Worm (Caenorhabditis elegans) whole organism, L3 larva: Measurements from ENCODE around the gene oxi-1.

ENCODE experiments used
- R02D3.7 ChIP-seq: fragments of 150-350 bp; optimal IDR thresholded peaks from 2 replicates; lab custom pipeline; 2014; ENCODE audit warnings: missing biosample characterization, missing genetic modification characterization
- ZK546.5 ChIP-seq: sonication (generic microtip); optimal IDR thresholded peaks from 2 replicates; lab custom pipeline; 2017; ENCODE audit warnings: missing biosample characterization, missing genetic modification characterization
- aly-2 ChIP-seq: fragments of 150-350 bp; optimal IDR thresholded peaks from 2 replicates; lab custom pipeline; 2014; ENCODE audit warnings: missing biosample characterization, missing genetic modification characterization
- ama-1 ChIP-seq: fragments of 150-350 bp; optimal IDR thresholded peaks from 2 replicates; lab custom pipeline; 2018
- ceh-16 ChIP-seq: sonication (generic microtip); optimal IDR thresholded peaks from 2 replicates; lab custom pipeline; 2017; ENCODE audit warnings: missing biosample characterization, missing genetic modification characterization
- ceh-28 ChIP-seq: fragments of 150-350 bp; optimal IDR thresholded peaks from 2 replicates; lab custom pipeline; 2014; ENCODE audit warnings: missing biosample characterization, missing genetic modification reagents, missing genetic modification characterization
- ceh-82 ChIP-seq: fragments of 150-350 bp; optimal IDR thresholded peaks from 2 replicates; lab custom pipeline; 2014; ENCODE audit warnings: missing biosample characterization, missing genetic modification characterization
- ceh-9 ChIP-seq: sonication (generic microtip); optimal IDR thresholded peaks from 2 replicates; lab custom pipeline; 2018; ENCODE audit warnings: missing biosample characterization, missing genetic modification characterization
- daf-12 ChIP-seq: fragments of 150-350 bp; optimal IDR thresholded peaks from 2 replicates; lab custom pipeline; 2014; ENCODE audit warnings: missing biosample characterization, missing genetic modification reagents, missing genetic modification characterization
- egl-27 ChIP-seq: sonication (generic microtip); optimal IDR thresholded peaks from 4 replicates; lab custom pipeline; 2017; ENCODE audit warnings: missing biosample characterization, missing genetic modification reagents, missing genetic modification characterization
- elt-1 ChIP-seq: fragments of 150-350 bp; optimal IDR thresholded peaks from 2 replicates; lab custom pipeline; 2014; ENCODE audit warnings: missing biosample characterization, missing genetic modification characterization
- elt-2 ChIP-seq: sonication (generic microtip); optimal IDR thresholded peaks from 2 replicates; lab custom pipeline; 2016; ENCODE audit warnings: missing genetic modification reagents, mild to moderate bottlenecking, missing genetic modification characterization, missing compliant biosample characterization
- eor-1 ChIP-seq, 2 experiments: fragments of 150-350 bp; optimal IDR thresholded peaks; 2 replicates each; lab custom pipeline; 2014 to 2018; ENCODE audit warnings: missing biosample characterization in 2 of 2, missing genetic modification characterization in 2 of 2
- fkh-10 ChIP-seq: sonication (generic microtip); optimal IDR thresholded peaks from 2 replicates; lab custom pipeline; 2017; ENCODE audit warnings: missing biosample characterization, missing genetic modification reagents, missing genetic modification characterization
- fkh-2 ChIP-seq: fragments of 150-350 bp; optimal IDR thresholded peaks from 2 replicates; lab custom pipeline; 2014; ENCODE audit warnings: missing biosample characterization, missing genetic modification reagents, missing genetic modification characterization
- hmg-11 ChIP-seq: sonication (generic microtip); optimal IDR thresholded peaks from 2 replicates; lab custom pipeline; 2016; ENCODE audit warnings: missing genetic modification characterization, missing compliant biosample characterization
- jun-1 ChIP-seq: fragments of 150-350 bp; optimal IDR thresholded peaks from 2 replicates; lab custom pipeline; 2014; ENCODE audit warnings: missing biosample characterization, missing genetic modification reagents, missing genetic modification characterization
- lin-15B ChIP-seq: fragments of 150-350 bp; optimal IDR thresholded peaks from 2 replicates; lab custom pipeline; 2014; ENCODE audit warnings: missing biosample characterization, missing genetic modification characterization
- lsy-12 ChIP-seq: sonication (generic microtip); optimal IDR thresholded peaks from 2 replicates; lab custom pipeline; 2016; ENCODE audit warnings: mild to moderate bottlenecking, missing genetic modification characterization, missing compliant biosample characterization
- mdl-1 ChIP-seq: fragments of 150-350 bp; optimal IDR thresholded peaks from 2 replicates; lab custom pipeline; 2014; ENCODE audit warnings: missing biosample characterization, missing genetic modification characterization
- mml-1 ChIP-seq: fragments of 150-350 bp; sonication (generic microtip); optimal IDR thresholded peaks from 3 replicates; lab custom pipeline; 2014; ENCODE audit warnings: missing biosample characterization, missing genetic modification characterization
- nhr-11 ChIP-seq: fragments of 150-350 bp; optimal IDR thresholded peaks from 2 replicates; lab custom pipeline; 2014; ENCODE audit warnings: missing biosample characterization, missing genetic modification characterization
- nhr-12 ChIP-seq: fragments of 150-350 bp; optimal IDR thresholded peaks from 2 replicates; lab custom pipeline; 2014; ENCODE audit warnings: missing biosample characterization, missing genetic modification characterization
- nhr-23 ChIP-seq: fragments of 150-350 bp; optimal IDR thresholded peaks from 2 replicates; lab custom pipeline; 2014; ENCODE audit warnings: missing biosample characterization, missing genetic modification reagents, missing genetic modification characterization
- nhr-43 ChIP-seq: sonication (generic microtip); optimal IDR thresholded peaks from 2 replicates; lab custom pipeline; 2016; ENCODE audit warnings: mild to moderate bottlenecking, missing genetic modification characterization, missing compliant biosample characterization; ENCODE audit not compliant: poor library complexity, severe bottlenecking
- nhr-67 ChIP-seq: fragments of 150-350 bp; optimal IDR thresholded peaks from 2 replicates; lab custom pipeline; 2014; ENCODE audit warnings: missing biosample characterization, missing genetic modification characterization
- nhr-76 ChIP-seq: fragments of 150-350 bp; sonication (generic microtip); optimal IDR thresholded peaks from 5 replicates; lab custom pipeline; 2014; ENCODE audit warnings: missing biosample characterization, missing genetic modification characterization
- pqm-1 ChIP-seq: fragments of 150-350 bp; optimal IDR thresholded peaks from 2 replicates; lab custom pipeline; 2017; ENCODE audit warnings: missing biosample characterization, missing genetic modification characterization, inconsistent platforms
- skn-1 ChIP-seq: fragments of 150-350 bp; optimal IDR thresholded peaks from 2 replicates; lab custom pipeline; 2014; ENCODE audit warnings: missing biosample characterization, missing genetic modification characterization
- snpc-4 ChIP-seq: fragments of 150-350 bp; optimal IDR thresholded peaks from 2 replicates; lab custom pipeline; 2014; ENCODE audit warnings: missing biosample characterization, missing genetic modification characterization
- tbx-2 ChIP-seq: sonication (generic microtip); optimal IDR thresholded peaks from 2 replicates; lab custom pipeline; 2016; ENCODE audit warnings: mild to moderate bottlenecking, missing genetic modification characterization, missing compliant biosample characterization
- unc-39 ChIP-seq: sonication (generic microtip); optimal IDR thresholded peaks from 4 replicates; lab custom pipeline; 2017; ENCODE audit warnings: missing biosample characterization, missing genetic modification characterization
- unc-62 ChIP-seq: fragments of 150-350 bp; sonication (generic microtip); optimal IDR thresholded peaks from 4 replicates; lab custom pipeline; 2014; ENCODE audit warnings: missing biosample characterization, missing genetic modification reagents, missing genetic modification characterization
- zag-1 ChIP-seq: fragments of 150-350 bp; optimal IDR thresholded peaks from 2 replicates; lab custom pipeline; 2014; ENCODE audit warnings: missing biosample characterization, missing genetic modification characterization
- ztf-11 ChIP-seq: fragments of 150-350 bp; optimal IDR thresholded peaks from 2 replicates; lab custom pipeline; 2014; ENCODE audit warnings: missing biosample characterization, missing genetic modification characterization
- ztf-4 ChIP-seq: fragments of 150-350 bp; optimal IDR thresholded peaks from 2 replicates; lab custom pipeline; 2014; ENCODE audit warnings: missing biosample characterization, missing genetic modification characterization

oxi-1 gene

ce11 chrIII:10857984-10858383 lies at the start of gene oxi-1:
oxi-1 (plus strand) TSS chrIII:10858284.
- TF ChIP-seq lin-15B, result no peak
- no peak for TF ChIP-seq ceh-16 (tag; lab: Kevin White, UChicago)

- TF ChIP-seq nhr-11 (tag; lab: Kevin White, UChicago) (no peak), egl-27 (tag; lab: Kevin White, UChicago) (no peak), aly-2 (tag; lab: Kevin White, UChicago) (no peak), R02D3.7 (tag; lab: Kevin White, UChicago) (no peak), nhr-67 (tag; lab: Kevin White, UChicago) (no peak), nhr-23 (tag; lab: Kevin White, UChicago) (no peak), fkh-10 (GFP tag; lab: Kevin White, UChicago) (no peak), daf-12 (tag; lab: Kevin White, UChicago) (no peak), hmg-11 (tag; lab: Kevin White, UChicago) (no peak), snpc-4 (tag; lab: Kevin White, UChicago) (no peak), nhr-43 (no peak), pqm-1 (tag; lab: Kevin White, UChicago) (no peak), unc-39 (tag; lab: Kevin White, UChicago) (no peak), ZK546.5 (tag; lab: Kevin White, UChicago) (no peak), ztf-11 (tag; lab: Kevin White, UChicago) (no peak), ceh-9 (tag; lab: Kevin White, UChicago) (no peak), skn-1 (tag; lab: Kevin White, UChicago) (no peak), eor-1 (tag; optimal IDR thresholded peaks at IDR 0.05; lab: Kevin White, UChicago) (no peak), ceh-16 (tag; lab: Kevin White, UChicago) (no peak)
Measured at ce11 chrIII:10808802-10809201, 49.3 kb upstream of the oxi-1 start.

ce11 chrIII:10809568-10809967 lies 48.5 kb upstream of the oxi-1 start:
- TF ChIP-seq zag-1, result no peak
- no peak for TF ChIP-seq ama-1 (lab: Kevin White, UChicago)
- no peak for TF ChIP-seq ztf-11 (tag; lab: Kevin White, UChicago)

ce11 chrIII:10810483-10810836 lies 47.6 kb upstream of the oxi-1 start:
- TF ChIP-seq elt-2 (tag; lab: Kevin White, UChicago) (no peak), tbx-2 (tag; lab: Kevin White, UChicago) (no peak), elt-1 (tag; lab: Kevin White, UChicago) (no peak), lsy-12 (tag; lab: Kevin White, UChicago) (no peak), ztf-4 (tag; lab: Kevin White, UChicago) (no peak), eor-1 (tag; optimal IDR thresholded peaks at IDR 0.05; lab: Kevin White, UChicago) (no peak), skn-1 (tag; lab: Kevin White, UChicago) (no peak), fkh-10 (GFP tag; lab: Kevin White, UChicago) (no peak), fkh-2 (tag; lab: Kevin White, UChicago) (no peak), zag-1 (no peak), ceh-28 (tag; lab: Kevin White, UChicago) (no peak)

- no peak for TF ChIP-seq mml-1 (tag; lab: Kevin White, UChicago)
Measured at ce11 chrIII:10810837-10811814, 47.0 kb upstream of the oxi-1 start.

ce11 chrIII:10812798-10813295 lies 45.2 kb upstream of the oxi-1 start:
- no peak for TF ChIP-seq hmg-11 (tag; lab: Kevin White, UChicago)
- no peak for TF ChIP-seq mdl-1
- TF ChIP-seq jun-1 (tag; lab: Kevin White, UChicago), result no peak
- TF ChIP-seq ceh-16 (tag; lab: Kevin White, UChicago), result no peak
- TF ChIP-seq ZK546.5 (tag; lab: Kevin White, UChicago), result no peak
- TF ChIP-seq zag-1, result no peak
- TF ChIP-seq mml-1 (tag; lab: Kevin White, UChicago), result no peak
- TF ChIP-seq nhr-12 (tag; lab: Kevin White, UChicago), result no peak
- TF ChIP-seq nhr-67 (tag; lab: Kevin White, UChicago), result no peak
- no peak for TF ChIP-seq lsy-12 (tag; lab: Kevin White, UChicago)
- TF ChIP-seq snpc-4 (tag; lab: Kevin White, UChicago), result no peak
- no peak for TF ChIP-seq elt-2 (tag; lab: Kevin White, UChicago)
- TF ChIP-seq ceh-82 (tag; lab: Kevin White, UChicago), result no peak
- no peak for TF ChIP-seq pqm-1 (tag; lab: Kevin White, UChicago)
- no peak for TF ChIP-seq ztf-4 (tag; lab: Kevin White, UChicago)
- no peak for TF ChIP-seq nhr-76
- no peak for TF ChIP-seq unc-62
